Fruit fly (Drosophila melanogaster): ENCODE results near the gene Gapdh2.

Gapdh2 gene

dm6 chrX:15849021-15849420 lies 18.9 kb upstream of the Gapdh2 start, which contains the start of gene sun:
sun (minus strand) TSS chrX:15849258.
- TF ChIP-seq Rel (GFP tag; optimal IDR thresholded peaks at IDR 0.05) = no peak
- TF ChIP-seq Rel (tag; optimal IDR thresholded peaks at IDR 0.05) = peak; percentile 38
- TF ChIP-seq Dfd (GFP tag; optimal IDR thresholded peaks at IDR 0.05) = no peak

DNA sequence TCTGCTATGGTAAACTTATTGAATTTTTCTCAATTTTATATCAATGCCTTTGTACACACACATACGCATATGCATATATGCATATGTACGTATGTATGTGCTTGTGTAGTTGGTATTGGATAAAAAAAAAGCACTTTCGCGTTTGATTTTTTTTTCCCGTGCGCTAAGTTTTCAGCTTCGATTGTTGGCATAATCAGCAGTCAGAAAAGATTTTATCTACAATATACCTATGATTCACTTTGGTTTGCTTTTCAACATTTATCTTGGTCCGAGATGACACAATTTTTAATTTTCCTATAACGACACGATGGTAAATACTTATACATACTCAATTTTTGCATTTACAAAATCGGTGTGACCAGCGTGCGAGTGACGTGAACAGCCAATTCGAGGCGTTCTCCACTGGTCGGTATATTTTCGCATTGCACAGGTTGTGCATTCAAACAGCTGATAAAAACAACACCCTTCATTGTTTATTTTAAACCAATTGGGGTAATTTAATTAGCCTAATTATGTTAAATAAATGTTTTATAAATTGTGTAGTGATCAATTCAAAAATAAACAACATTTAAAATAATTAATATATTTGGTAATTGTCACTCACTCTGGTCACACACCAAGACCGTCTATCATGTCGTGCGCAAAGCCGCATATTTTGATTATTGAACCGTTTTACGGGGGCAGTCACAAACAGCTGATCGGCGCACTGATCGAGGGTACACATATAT lies 15.0 kb upstream of the Gapdh2 start, which contains the start of the genes UBL3 and CG15914:
UBL3 (minus strand) TSS at position 361 of the 728 bp plus-strand sequence.
CG15914 (plus strand) TSS at position 607 of the 728 bp plus-strand sequence.
- TF ChIP-seq h (GFP tag; optimal IDR thresholded peaks at IDR 0.05) (peak; percentile 51), Vsx2 (GFP tag; optimal IDR thresholded peaks at IDR 0.05; ENCODE audit: partially characterized antibody) (no peak), rgr (GFP tag; optimal IDR thresholded peaks at IDR 0.05) (peak; percentile 35), tai (GFP tag; optimal IDR thresholded peaks at IDR 0.05) (no peak), pan (optimal IDR thresholded peaks at IDR 0.05) (no peak), Hr83 (GFP tag; optimal IDR thresholded peaks at IDR 0.05; ENCODE audit: poor library complexity, severe bottlenecking) (no peak), HLH106 (tag; optimal IDR thresholded peaks at IDR 0.05) (peak; percentile 36), fru (GFP tag; optimal IDR thresholded peaks at IDR 0.05) (peak; percentile 22), br (GFP tag; optimal IDR thresholded peaks at IDR 0.05) (no peak), woc (GFP tag; optimal IDR thresholded peaks at IDR 0.05) (peak; percentile 18), foxo (GFP tag; optimal IDR thresholded peaks at IDR 0.05) (peak in 1 of 2 experiments; percentile 40), Jra (GFP tag; optimal IDR thresholded peaks at IDR 0.05) (peak; percentile 6), Dfd (GFP tag; optimal IDR thresholded peaks at IDR 0.05) (no peak), Rel (GFP tag; optimal IDR thresholded peaks at IDR 0.05) (no peak), Rel (tag; optimal IDR thresholded peaks at IDR 0.05) (peak; percentile 60), OdsH (GFP tag; optimal IDR thresholded peaks at IDR 0.05) (peak; percentile 18), Hr78 (GFP tag; optimal IDR thresholded peaks at IDR 0.05) (no peak), Sp1 (GFP tag; optimal IDR thresholded peaks at IDR 0.05) (peak; percentile 32)

DNA sequence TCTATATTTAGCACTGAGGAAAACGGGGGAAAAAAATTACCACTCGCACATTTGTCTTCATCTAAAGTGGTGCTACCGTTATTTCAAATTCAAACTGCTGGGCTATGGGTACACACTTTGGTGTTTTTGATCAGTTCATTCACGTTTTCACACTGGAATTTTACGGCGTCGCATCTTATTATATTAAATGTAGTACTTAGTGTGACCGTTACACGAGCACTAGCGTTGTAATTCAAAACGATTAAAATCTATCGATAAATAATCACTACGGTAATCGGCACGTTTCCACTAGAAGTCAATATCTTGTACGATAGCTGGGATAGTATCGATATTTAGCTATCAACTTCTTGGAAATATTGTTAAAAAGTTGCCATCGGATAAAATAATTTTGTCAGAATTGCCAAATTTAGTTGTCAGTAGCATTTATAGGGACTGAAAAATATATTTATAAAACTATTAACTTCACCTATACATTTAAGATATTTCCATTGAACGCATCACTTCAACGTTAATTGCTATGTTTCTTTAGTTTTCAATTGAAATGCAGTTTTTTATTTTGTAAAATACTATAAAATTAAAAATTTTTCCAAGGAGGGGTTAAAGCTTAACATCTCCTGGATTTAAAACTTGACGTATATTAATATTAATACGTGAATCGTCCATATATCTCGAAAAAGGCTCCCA lies 10.2 kb upstream of the Gapdh2 start, which contains the start of the genes CG46440 and Myb:
CG46440 (minus strand) TSS at position 223 of the 684 bp plus-strand sequence.
Myb (minus strand) TSS at position 223 of the 684 bp plus-strand sequence.
- TF ChIP-seq CrebA (GFP tag; optimal IDR thresholded peaks at IDR 0.05; ENCODE audit: borderline replicate concordance) (no peak), brk (GFP tag; optimal IDR thresholded peaks at IDR 0.05) (no peak), CG32264 (GFP tag; optimal IDR thresholded peaks at IDR 0.05) (no peak), Vsx2 (GFP tag; optimal IDR thresholded peaks at IDR 0.05; ENCODE audit: partially characterized antibody) (no peak), Hr78 (GFP tag; optimal IDR thresholded peaks at IDR 0.05) (no peak), OdsH (GFP tag; optimal IDR thresholded peaks at IDR 0.05) (peak; percentile 16), pan (optimal IDR thresholded peaks at IDR 0.05) (no peak), usp (GFP tag; optimal IDR thresholded peaks at IDR 0.05) (no peak), dsf (GFP tag; optimal IDR thresholded peaks at IDR 0.05; ENCODE audit: borderline replicate concordance) (no peak), foxo (GFP tag; optimal IDR thresholded peaks at IDR 0.05) (peak in 1 of 2 experiments; percentile 24), tai (GFP tag; optimal IDR thresholded peaks at IDR 0.05) (no peak), Abd-B (GFP tag; optimal IDR thresholded peaks at IDR 0.05) (no peak), Hnf4 (GFP tag; optimal IDR thresholded peaks at IDR 0.05) (peak; percentile 61), fru (GFP tag; optimal IDR thresholded peaks at IDR 0.05) (no peak), sage (GFP tag; optimal IDR thresholded peaks at IDR 0.05) (peak; percentile 3), woc (GFP tag; optimal IDR thresholded peaks at IDR 0.05) (peak; percentile 33), rgr (GFP tag; optimal IDR thresholded peaks at IDR 0.05) (no peak), lola (GFP tag; optimal IDR thresholded peaks at IDR 0.05) (no peak), Rel (GFP tag; optimal IDR thresholded peaks at IDR 0.05) (no peak), Rel (tag; optimal IDR thresholded peaks at IDR 0.05) (no peak), Sp1 (GFP tag; optimal IDR thresholded peaks at IDR 0.05) (no peak), Jra (GFP tag; optimal IDR thresholded peaks at IDR 0.05) (no peak)

- no peak for TF ChIP-seq Rel (GFP tag; optimal IDR thresholded peaks at IDR 0.05)
- no peak for TF ChIP-seq Rel (tag; optimal IDR thresholded peaks at IDR 0.05)
These were observed 8.6 kb upstream of the Gapdh2 start, which contains the start of gene AlkB for dm6 chrX:15859387-15859786. AlkB (minus strand) TSS chrX:15859487.

dm6 chrX:15859869-15860268 lies 8.1 kb upstream of the Gapdh2 start, which contains the start of gene Gbeta13F:
Gbeta13F (plus strand) TSS chrX:15860115.
- TF ChIP-seq Hr78 (GFP tag; optimal IDR thresholded peaks at IDR 0.05) (no peak), HLH106 (tag; optimal IDR thresholded peaks at IDR 0.05) (peak; percentile 19), foxo (GFP tag; optimal IDR thresholded peaks at IDR 0.05) (no peak), Hr83 (GFP tag; optimal IDR thresholded peaks at IDR 0.05; ENCODE audit: poor library complexity, severe bottlenecking) (peak; percentile 20)

Measured in whole organism, wandering third instar larva.